Fruit fly (Drosophila melanogaster) S2 (cell line): ENCODE measurements around the gene PLCXD.

Experiments
- CG8478 ChIP-seq: fragments of >200 bp; optimal IDR thresholded peaks from 2 replicates; lab custom pipeline; 2018
- CTCF ChIP-seq, 2 experiments: fragments of >200 bp; optimal IDR thresholded peaks; 2 replicates each; lab custom pipeline; 2018

DNA sequence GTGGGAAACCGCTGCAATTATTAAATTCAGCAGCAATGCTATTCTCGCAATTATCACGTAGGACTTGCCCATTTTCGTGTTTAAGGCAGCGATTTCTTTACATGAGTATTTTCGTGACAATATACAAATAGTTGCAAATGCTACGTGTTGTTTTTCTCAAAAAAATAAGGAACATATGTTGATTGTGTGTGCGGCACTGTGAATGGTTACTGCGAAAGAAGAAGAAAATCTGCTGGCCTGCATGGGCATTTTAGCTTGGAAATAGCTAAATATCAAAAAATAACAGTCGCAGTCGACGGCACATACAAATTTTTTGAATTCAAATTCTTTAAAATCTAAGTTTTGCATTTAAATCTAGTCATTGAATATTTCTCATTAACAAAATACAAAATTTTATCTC, 8.7 kb upstream of the PLCXD start, which contains the start of gene CG6766:
- TF ChIP-seq CTCF (optimal IDR thresholded peaks at IDR 0.05; lab: Kevin White, UChicago) (no peak), CG8478 (lab: Kevin White, UChicago) (no peak)
